Worm (Caenorhabditis elegans): Measurements from ENCODE around the gene ctbp-1.

ce11 chrX:5820880-5821279, 41.6 kb upstream of the ctbp-1 start:
- TF ChIP-seq unc-62 (GFP tag; optimal IDR thresholded peaks at IDR 0.05) (no peak), nhr-12 (tag; optimal IDR thresholded peaks at IDR 0.05) (no peak), elt-1 (tag; optimal IDR thresholded peaks at IDR 0.05; ENCODE audit: borderline replicate concordance, insufficient read depth) (no peak), ztf-11 (tag; optimal IDR thresholded peaks at IDR 0.05) (no peak), ham-2 (GFP tag; optimal IDR thresholded peaks at IDR 0.05) (no peak), unc-120 (tag; optimal IDR thresholded peaks at IDR 0.05; ENCODE audit: poor library complexity, severe bottlenecking) (no peak), pha-4 (tag; optimal IDR thresholded peaks at IDR 0.05) (no peak), sem-2 (GFP tag; optimal IDR thresholded peaks at IDR 0.05) (no peak)
